Fruit fly (Drosophila melanogaster) Kc167 (cell line): ENCODE results near the gene KFase.

Experiments
- Myc ChIP-seq: fragments of >200 bp; optimal IDR thresholded peaks from 2 replicates; lab custom pipeline; 2017; ENCODE audit warnings: missing external identifiers
- Sin3A ChIP-seq: fragments of >200 bp; optimal IDR thresholded peaks from 2 replicates; lab custom pipeline; 2018; ENCODE audit warnings: missing external identifiers
- h ChIP-seq: fragments of >200 bp; optimal IDR thresholded peaks from 3 replicates; lab custom pipeline; 2018; ENCODE audit warnings: missing external identifiers
- psq ChIP-seq: fragments of >200 bp; optimal IDR thresholded peaks from 2 replicates; lab custom pipeline; 2017; ENCODE audit warnings: missing external identifiers
- ttk ChIP-seq: sonication (Bioruptor generic); optimal IDR thresholded peaks from 2 replicates; lab custom pipeline; 2017; ENCODE audit warnings: missing external identifiers

dm6 chr2L:6465497-6465896, 23.1 kb downstream of the KFase start, which contains the start of gene Rchy1:
- TF ChIP-seq h (lab: Kevin White, UChicago): no peak
- TF ChIP-seq ttk (lab: Kevin White, UChicago): no peak
- no peak for TF ChIP-seq psq (lab: Kevin White, UChicago)
- no peak for TF ChIP-seq Sin3A (lab: Kevin White, UChicago)
- no peak for TF ChIP-seq Myc (lab: Kevin White, UChicago)
